Fruit fly (Drosophila melanogaster): ENCODE results near the gene CG10553.

CG10553 gene

DNA sequence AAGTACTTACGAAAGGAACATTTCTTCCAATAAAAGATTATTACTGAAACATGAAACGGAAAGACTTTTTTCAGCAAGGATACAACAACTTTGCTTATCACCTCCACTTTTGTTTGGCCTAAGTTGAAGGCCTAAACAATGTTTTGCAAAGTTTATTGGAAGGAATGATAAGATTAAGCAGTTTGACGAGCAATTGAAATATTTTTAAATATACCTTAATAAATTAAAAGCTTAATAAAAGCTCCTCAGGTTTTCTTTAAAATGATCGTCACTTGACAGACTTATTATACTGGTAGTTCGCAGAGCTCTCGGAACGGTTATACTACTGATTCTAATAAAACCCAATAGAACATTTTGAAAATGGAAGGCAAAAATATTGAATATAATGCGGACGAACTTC is 32.7 kb downstream of the CG10553 start, which contains the start of gene CG31104:
Gene CG31104 (plus strand): TSS at position 301 of the 400 bp plus-strand sequence.
- no peak for TF ChIP-seq CG7987 (GFP tag; optimal IDR thresholded peaks at IDR 0.05)
- TF ChIP-seq CG4282 (GFP tag; optimal IDR thresholded peaks at IDR 0.05) = no peak
- TF ChIP-seq exex (tag; optimal IDR thresholded peaks at IDR 0.05) = peak; percentile 22
- TF ChIP-seq CG13624 (GFP tag; optimal IDR thresholded peaks at IDR 0.05) = no peak
- no peak for TF ChIP-seq ap (GFP tag; IDR thresholded peaks at IDR 0.05)

DNA sequence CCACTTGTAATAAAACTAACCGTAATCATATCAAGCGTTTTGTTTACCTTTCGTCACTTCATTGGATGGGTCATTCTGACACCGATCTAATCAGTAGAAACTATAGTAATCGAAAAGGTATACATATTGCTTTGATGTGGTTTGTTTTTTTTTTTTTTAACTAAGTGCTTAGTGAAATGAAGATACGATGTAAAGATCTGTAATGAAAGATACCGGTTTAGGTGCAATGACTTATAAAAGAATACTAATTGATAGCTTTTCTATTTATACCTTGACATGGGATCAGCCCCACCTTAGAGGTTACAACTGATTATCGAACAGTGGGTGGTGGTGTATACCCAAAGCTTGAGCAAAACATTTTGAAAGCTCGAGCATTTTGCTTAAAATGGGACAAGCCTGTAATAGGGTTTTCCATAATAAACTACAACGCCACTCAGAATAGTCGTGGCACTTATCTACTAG is 34.7 kb downstream of the CG10553 start, which contains the start of gene CG31300:
Gene CG31300 (plus strand): TSS at position 412 of the 462 bp plus-strand sequence.
- TF ChIP-seq Poxn (GFP tag; IDR thresholded peaks at IDR 0.05) (no peak), exex (tag; optimal IDR thresholded peaks at IDR 0.05) (peak; percentile 37), grn (GFP tag; optimal IDR thresholded peaks at IDR 0.05) (peak; percentile 68), Pdp1 (GFP tag; optimal IDR thresholded peaks at IDR 0.05) (peak in 1 of 2 experiments; percentile 59), CG2712 (tag; optimal IDR thresholded peaks at IDR 0.05) (no peak), gcm (GFP tag; optimal IDR thresholded peaks at IDR 0.05) (no peak), lov (optimal IDR thresholded peaks at IDR 0.05) (no peak), lov (GFP tag; IDR thresholded peaks at IDR 0.05) (no peak), TFAM (GFP tag; optimal IDR thresholded peaks at IDR 0.05) (no peak), sug (tag; optimal IDR thresholded peaks at IDR 0.05) (peak; percentile 18), Hr78 (GFP tag; optimal IDR thresholded peaks at IDR 0.05) (peak in 1 of 2 experiments; percentile 57), run (tag; optimal IDR thresholded peaks at IDR 0.05) (peak; percentile 69)

- TF ChIP-seq CG5180 (GFP tag; optimal IDR thresholded peaks at IDR 0.05) = peak; percentile 33
- no peak for TF ChIP-seq E2f1 (GFP tag; IDR thresholded peaks at IDR 0.05)
- no peak for TF ChIP-seq ind (GFP tag; optimal IDR thresholded peaks at IDR 0.05)
- no peak for TF ChIP-seq CG1529 (GFP tag; optimal IDR thresholded peaks at IDR 0.05)
- no peak for TF ChIP-seq CG2875 (GFP tag; optimal IDR thresholded peaks at IDR 0.05)
- TF ChIP-seq hbn (GFP tag; IDR thresholded peaks at IDR 0.05; ENCODE audit: partially characterized antibody) = no peak
- TF ChIP-seq CG18619 (GFP tag; optimal IDR thresholded peaks at IDR 0.05) = peak; percentile 46
- no peak for TF ChIP-seq Aef1 (GFP tag; IDR thresholded peaks at IDR 0.05)
- TF ChIP-seq CG34376 (GFP tag; optimal IDR thresholded peaks at IDR 0.05) = peak; percentile 17
- peak; percentile 11 for TF ChIP-seq CG11723 (GFP tag; optimal IDR thresholded peaks at IDR 0.05)
- no peak for TF ChIP-seq slp2 (GFP tag; optimal IDR thresholded peaks at IDR 0.05)
- no peak for TF ChIP-seq CG4424 (GFP tag; optimal IDR thresholded peaks at IDR 0.05)
- no peak for TF ChIP-seq crc (GFP tag; optimal IDR thresholded peaks at IDR 0.05)
- TF ChIP-seq TFAM (GFP tag; optimal IDR thresholded peaks at IDR 0.05) = no peak
- no peak for TF ChIP-seq zfh1 (GFP tag; IDR thresholded peaks at IDR 0.05)
- TF ChIP-seq amos (GFP tag; IDR thresholded peaks at IDR 0.05; ENCODE audit: partially characterized antibody) = no peak
- no peak for TF ChIP-seq CG10321 (GFP tag; IDR thresholded peaks at IDR 0.05)
- TF ChIP-seq CG11247 (GFP tag; IDR thresholded peaks at IDR 0.05) = no peak
- TF ChIP-seq CG31224 (GFP tag; IDR thresholded peaks at IDR 0.05) = no peak
- peak; percentile 56 for TF ChIP-seq Fer3 (tag; optimal IDR thresholded peaks at IDR 0.05)
- TF ChIP-seq hkb (optimal IDR thresholded peaks at IDR 0.05) = no peak
- TF ChIP-seq hkb (GFP tag; IDR thresholded peaks at IDR 0.05) = peak; percentile 27; the same call in 1 of the 2 replicates
- no peak for TF ChIP-seq Dfd (GFP tag; optimal IDR thresholded peaks at IDR 0.05)
- no peak for TF ChIP-seq CG3838 (GFP tag; optimal IDR thresholded peaks at IDR 0.05)
- no peak for TF ChIP-seq Deaf1 (tag; optimal IDR thresholded peaks at IDR 0.05)
- TF ChIP-seq ci (GFP tag; IDR thresholded peaks at IDR 0.05) = peak; percentile 69; the same call in 1 of the 3 replicates
- TF ChIP-seq CG4360 (GFP tag; IDR thresholded peaks at IDR 0.05) = no peak
- no peak for TF ChIP-seq Abd-B (GFP tag; optimal IDR thresholded peaks at IDR 0.05)
- peak; percentile 73 for TF ChIP-seq Hmr (GFP tag; optimal IDR thresholded peaks at IDR 0.05)
- no peak for TF ChIP-seq CG11456 (GFP tag; IDR thresholded peaks at IDR 0.05)
- TF ChIP-seq lab (GFP tag; optimal IDR thresholded peaks at IDR 0.05) = peak; percentile 83
- TF ChIP-seq Oli (tag; optimal IDR thresholded peaks at IDR 0.05) = no peak
- no peak for TF ChIP-seq CG9932 (GFP tag; IDR thresholded peaks at IDR 0.05)
Measured at dm6 chr3R:25281165-25281564, 36.7 kb downstream of the CG10553 start, which contains the start of gene CG11892. Gene CG11892 (plus strand): TSS chr3R:25281548.

Data from whole organism, embryonic.